Worm (Caenorhabditis elegans): ENCODE data around the gene F47B8.18.

- TF ChIP-seq ama-1 (optimal IDR thresholded peaks at IDR 0.05) (no peak), hmg-4 (GFP tag; optimal IDR thresholded peaks at IDR 0.05) (no peak), scrt-1 (GFP tag; IDR thresholded peaks at IDR 0.05) (no peak), ceh-13 (GFP tag; optimal IDR thresholded peaks at IDR 0.05) (no peak), hnd-1 (tag; optimal IDR thresholded peaks at IDR 0.05) (no peak), B0310.2 (tag; optimal IDR thresholded peaks at IDR 0.05) (no peak), hmbx-1 (tag; optimal IDR thresholded peaks at IDR 0.05) (no peak), flt-1 (GFP tag; IDR thresholded peaks at IDR 0.05) (no peak), sea-1 (GFP tag; conservative IDR thresholded peaks at IDR 0.05) (no peak), tra-4 (tag; optimal IDR thresholded peaks at IDR 0.05) (no peak), ets-7 (tag; optimal IDR thresholded peaks at IDR 0.05) (no peak), aly-1 (tag; optimal IDR thresholded peaks at IDR 0.05) (no peak), tbx-11 (GFP tag; IDR thresholded peaks at IDR 0.05) (no peak)
Measured at ce11 chrV:14364586-14365248, 39.5 kb upstream of the F47B8.18 start.

Data from whole organism, early embryonic.